Worm (Caenorhabditis elegans): ENCODE data around the gene T06E6.15.

ce11 chrV:15423601-15424000, 24.0 kb upstream of the T06E6.15 start, which contains the start of gene fbxa-104:
- TF ChIP-seq med-1 (GFP tag; optimal IDR thresholded peaks at IDR 0.05; ENCODE audit: insufficient read depth), result no peak
- no peak for TF ChIP-seq ref-1 (GFP tag; conservative IDR thresholded peaks at IDR 0.05)
- no peak for TF ChIP-seq klf-2 (GFP tag; conservative IDR thresholded peaks at IDR 0.05)
- TF ChIP-seq ztf-23 (GFP tag; IDR thresholded peaks at IDR 0.05), result no peak
- TF ChIP-seq flt-1 (GFP tag; IDR thresholded peaks at IDR 0.05), result no peak

Measured in whole organism, midembryonic.